Fruit fly (Drosophila melanogaster): ENCODE results near the gene GstT3.

dm6 chrX:20470701-20471100 lies 3.4 kb downstream of the GstT3 start:
- no peak for TF ChIP-seq ase (GFP tag; IDR thresholded peaks at IDR 0.05)
- TF ChIP-seq cas (GFP tag; IDR thresholded peaks at IDR 0.05) = no peak
- no peak for TF ChIP-seq dm (GFP tag; optimal IDR thresholded peaks at IDR 0.05)
- no peak for TF ChIP-seq Drgx (GFP tag; IDR thresholded peaks at IDR 0.05)
- no peak for TF ChIP-seq Meics (GFP tag; optimal IDR thresholded peaks at IDR 0.05)
- TF ChIP-seq lmd (GFP tag; IDR thresholded peaks at IDR 0.05) = no peak
- no peak for TF ChIP-seq CG4820 (GFP tag; optimal IDR thresholded peaks at IDR 0.05)
- no peak for TF ChIP-seq CG7372 (GFP tag; IDR thresholded peaks at IDR 0.05)
- TF ChIP-seq mirr (GFP tag; optimal IDR thresholded peaks at IDR 0.05) = no peak
- TF ChIP-seq CG10979 (tag; optimal IDR thresholded peaks at IDR 0.05) = no peak

Data from whole organism, embryonic.